Fruit fly (Drosophila melanogaster): ENCODE measurements around the gene HLH4C.

The HLH4C gene

dm6 chrX:4616865-4617669, 30.1 kb downstream of the HLH4C start, which contains the start of gene peb (continued):
- no peak for TF ChIP-seq CG14965 (GFP tag; optimal IDR thresholded peaks at IDR 0.05; ENCODE audit: borderline replicate concordance)
- TF ChIP-seq CG12219 (GFP tag; optimal IDR thresholded peaks at IDR 0.05) = no peak
- TF ChIP-seq CG14710 (tag; optimal IDR thresholded peaks at IDR 0.05) = peak; percentile 70
- TF ChIP-seq MBD-R2 (GFP tag; IDR thresholded peaks at IDR 0.05) = no peak
- TF ChIP-seq CG6175 (GFP tag; IDR thresholded peaks at IDR 0.05) = no peak
- TF ChIP-seq gcm (GFP tag; optimal IDR thresholded peaks at IDR 0.05) = no peak
- TF ChIP-seq CG10565 (GFP tag; optimal IDR thresholded peaks at IDR 0.05) = no peak
- peak in 1 of 2 experiments; percentile 24 for TF ChIP-seq Hr51 (GFP tag; optimal IDR thresholded peaks at IDR 0.05)
- TF ChIP-seq scrt (GFP tag; optimal IDR thresholded peaks at IDR 0.05) = no peak
- TF ChIP-seq CG11504 (tag; optimal IDR thresholded peaks at IDR 0.05) = peak; percentile 69
- no peak; the same call in 1 of the 2 replicates for TF ChIP-seq vvl (GFP tag; IDR thresholded peaks at IDR 0.05)
- TF ChIP-seq CG1603 (tag; optimal IDR thresholded peaks at IDR 0.05) = peak; percentile 21
- TF ChIP-seq oc (tag; optimal IDR thresholded peaks at IDR 0.05) = peak; percentile 38
- no peak for TF ChIP-seq grn (GFP tag; optimal IDR thresholded peaks at IDR 0.05)
- no peak for TF ChIP-seq Deaf1 (tag; optimal IDR thresholded peaks at IDR 0.05)
- TF ChIP-seq CG15601 (tag; optimal IDR thresholded peaks at IDR 0.05) = no peak
- TF ChIP-seq CG3726 (GFP tag; IDR thresholded peaks at IDR 0.05) = no peak
- TF ChIP-seq CG2199 (GFP tag; IDR thresholded peaks at IDR 0.05) = 0 out of 3 replicates have a peak, but pooled peaks have one; percentile 44
- no peak for TF ChIP-seq tio (GFP tag; optimal IDR thresholded peaks at IDR 0.05)
- no peak for TF ChIP-seq CG16813 (GFP tag; IDR thresholded peaks at IDR 0.05; ENCODE audit: partially characterized antibody)
- TF ChIP-seq CG8089 (GFP tag; optimal IDR thresholded peaks at IDR 0.05) = peak; percentile 18
- TF ChIP-seq E2f1 (GFP tag; IDR thresholded peaks at IDR 0.05) = peak; percentile 34; the same call in 1 of the 2 replicates
- TF ChIP-seq kni (GFP tag; optimal IDR thresholded peaks at IDR 0.05) = no peak
- no peak for TF ChIP-seq CG10147 (GFP tag; optimal IDR thresholded peaks at IDR 0.05)
- TF ChIP-seq bcd (GFP tag; optimal IDR thresholded peaks at IDR 0.05) = peak; percentile 49
- peak; percentile 14 for TF ChIP-seq CG12155 (GFP tag; optimal IDR thresholded peaks at IDR 0.05)
- TF ChIP-seq ftz-f1 (GFP tag; optimal IDR thresholded peaks at IDR 0.05) = no peak
- no peak for TF ChIP-seq CG10654 (GFP tag; optimal IDR thresholded peaks at IDR 0.05)
- TF ChIP-seq CG2678 (tag; optimal IDR thresholded peaks at IDR 0.05) = peak; percentile 47
- no peak for TF ChIP-seq D (optimal IDR thresholded peaks at IDR 0.05)
- peak; percentile 67 for TF ChIP-seq D (GFP tag; optimal IDR thresholded peaks at IDR 0.05)
- TF ChIP-seq chm (GFP tag; IDR thresholded peaks at IDR 0.05) = no peak
- TF ChIP-seq corto (GFP tag; optimal IDR thresholded peaks at IDR 0.05) = no peak
- no peak for TF ChIP-seq Poxn (GFP tag; IDR thresholded peaks at IDR 0.05)
- no peak for TF ChIP-seq odd (GFP tag; optimal IDR thresholded peaks at IDR 0.05)
- TF ChIP-seq Bgb (GFP tag; IDR thresholded peaks at IDR 0.05; ENCODE audit: partially characterized antibody) = peak; percentile 43
- TF ChIP-seq CG17328 (GFP tag; IDR thresholded peaks at IDR 0.05) = 0 out of 2 replicates have a peak, but pooled peaks have one; percentile 20
- peak; percentile 41; the same call in 2 of the 3 replicates for TF ChIP-seq dysf (GFP tag; IDR thresholded peaks at IDR 0.05)
- TF ChIP-seq en (GFP tag; optimal IDR thresholded peaks at IDR 0.05) = peak; percentile 31
- no peak for TF ChIP-seq CG16779 (GFP tag; IDR thresholded peaks at IDR 0.05)
- TF ChIP-seq sim (GFP tag; IDR thresholded peaks at IDR 0.05) = no peak
- TF ChIP-seq CG12769 (tag; optimal IDR thresholded peaks at IDR 0.05) = no peak
- peak; percentile 26 for TF ChIP-seq ems (GFP tag; optimal IDR thresholded peaks at IDR 0.05)
- TF ChIP-seq CG13424 (tag; optimal IDR thresholded peaks at IDR 0.05) = peak; percentile 49
- no peak for TF ChIP-seq abd-A (tag; optimal IDR thresholded peaks at IDR 0.05)

All from whole organism, embryonic.